Fruit fly (Drosophila melanogaster) whole organism: ENCODE data around the gene BckdhA.

Source experiments
- Dll ChIP-seq: fragments of >200 bp; optimal IDR thresholded peaks from 2 replicates; lab custom pipeline; 2017
- EcR ChIP-seq, 2 experiments: fragments of >200 bp; optimal IDR thresholded peaks; 2 replicates each; lab custom pipeline; 2017; ENCODE audit warnings: missing biosample characterization in 2 of 2, missing genetic modification characterization in 2 of 2, missing genetic modification reagents in 2 of 2
- pan ChIP-seq: fragments of >200 bp; optimal IDR thresholded peaks from 2 replicates; lab custom pipeline; 2017
- psq ChIP-seq: fragments of >200 bp; optimal IDR thresholded peaks from 2 replicates; lab custom pipeline; 2017
- usp ChIP-seq: fragments of >200 bp; optimal IDR thresholded peaks from 2 replicates; lab custom pipeline; 2017; ENCODE audit warnings: missing biosample characterization, missing genetic modification characterization, mixed read lengths

dm6 chr3R:9550265-9551012, 5.1 kb upstream of the BckdhA start:
- TF ChIP-seq EcR (GFP tag; optimal IDR thresholded peaks at IDR 0.05; lab: Kevin White, UChicago), result no peak
- no peak for TF ChIP-seq psq (lab: Kevin White, UChicago)
- no peak for TF ChIP-seq usp (GFP tag; lab: Kevin White, UChicago)
- TF ChIP-seq Dll (lab: Kevin White, UChicago), result no peak
- TF ChIP-seq pan (lab: Kevin White, UChicago), result no peak
